Fruit fly (Drosophila melanogaster): Measurements from ENCODE around the gene cyc.

The cyc gene

DNA sequence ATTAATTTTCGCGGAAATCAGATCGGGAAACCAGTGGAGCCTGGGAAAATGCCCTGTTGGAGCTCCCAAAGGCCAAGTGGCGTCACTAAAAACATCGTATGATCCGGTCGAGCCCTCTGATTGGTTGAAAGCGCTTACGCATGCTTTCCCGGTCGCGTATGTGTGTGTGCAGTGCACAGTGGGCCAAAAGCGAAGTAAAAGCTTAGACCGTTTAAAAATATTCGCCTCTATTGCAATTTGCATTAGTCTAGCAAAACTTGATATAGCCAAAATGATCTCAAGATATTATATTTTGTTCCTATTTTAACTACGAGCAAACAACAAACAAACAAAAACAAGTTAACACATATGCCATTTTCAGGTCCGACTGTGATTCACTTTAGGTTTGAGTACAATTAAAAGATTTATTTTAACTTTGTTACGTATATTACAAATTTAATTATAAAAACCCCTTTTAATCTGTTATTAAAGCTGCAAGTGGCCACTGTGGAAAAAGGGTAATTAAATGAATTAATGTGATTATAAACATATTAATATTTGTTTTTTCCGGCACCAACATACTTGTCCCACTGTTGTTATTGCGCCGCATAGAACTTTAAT is 21.4 kb downstream of the cyc start (continued):
- TF ChIP-seq toy (GFP tag; IDR thresholded peaks at IDR 0.05) (0 out of 2 replicates have a peak, but pooled peaks have one; percentile 54), shn (GFP tag; optimal IDR thresholded peaks at IDR 0.05) (peak; percentile 74), CG30020 (tag; optimal IDR thresholded peaks at IDR 0.05) (peak; percentile 41), slbo (GFP tag; IDR thresholded peaks at IDR 0.05) (peak; percentile 82), tin (GFP tag; optimal IDR thresholded peaks at IDR 0.05) (peak; percentile 84), CG7745 (tag; optimal IDR thresholded peaks at IDR 0.05) (no peak), CG43689 (GFP tag; IDR thresholded peaks at IDR 0.05) (no peak), abd-A (tag; optimal IDR thresholded peaks at IDR 0.05) (no peak), psq (GFP tag; optimal IDR thresholded peaks at IDR 0.05) (peak; percentile 13), Hsf (GFP tag; optimal IDR thresholded peaks at IDR 0.05) (peak; percentile 81), CG2129 (GFP tag; IDR thresholded peaks at IDR 0.05; ENCODE audit: partially characterized antibody) (0 out of 2 replicates have a peak, but pooled peaks have one; percentile 13), stwl (tag; optimal IDR thresholded peaks at IDR 0.05) (no peak), B-H1 (GFP tag; IDR thresholded peaks at IDR 0.05) (peak; percentile 57; the same call in 2 of the 3 replicates), Fer3 (tag; optimal IDR thresholded peaks at IDR 0.05) (peak; percentile 77), CG17385 (GFP tag; optimal IDR thresholded peaks at IDR 0.05) (peak; percentile 87), gt (GFP tag; IDR thresholded peaks at IDR 0.05) (no peak), bab2 (GFP tag; optimal IDR thresholded peaks at IDR 0.05) (peak; percentile 70), slou (GFP tag; optimal IDR thresholded peaks at IDR 0.05) (peak; percentile 72), CG42726 (GFP tag; IDR thresholded peaks at IDR 0.05; ENCODE audit: partially characterized antibody) (no peak), wdn (GFP tag; IDR thresholded peaks at IDR 0.05) (no peak), CG8089 (GFP tag; optimal IDR thresholded peaks at IDR 0.05) (peak; percentile 63), pb (GFP tag; optimal IDR thresholded peaks at IDR 0.05) (peak; percentile 88), CG11504 (tag; optimal IDR thresholded peaks at IDR 0.05) (peak; percentile 90), Dip2 (GFP tag; IDR thresholded peaks at IDR 0.05) (no peak), CG5180 (GFP tag; optimal IDR thresholded peaks at IDR 0.05) (peak; percentile 84), CG14965 (GFP tag; optimal IDR thresholded peaks at IDR 0.05; ENCODE audit: borderline replicate concordance) (peak; percentile 57), CG17186 (GFP tag; optimal IDR thresholded peaks at IDR 0.05) (peak; percentile 33), crp (GFP tag; optimal IDR thresholded peaks at IDR 0.05) (no peak), so (GFP tag; IDR thresholded peaks at IDR 0.05) (peak; percentile 67), crol (GFP tag; IDR thresholded peaks at IDR 0.05) (no peak), her (GFP tag; optimal IDR thresholded peaks at IDR 0.05) (peak; percentile 73), CG17612 (GFP tag; IDR thresholded peaks at IDR 0.05) (no peak), h (optimal IDR thresholded peaks at IDR 0.05) (no peak), org-1 (GFP tag; optimal IDR thresholded peaks at IDR 0.05) (peak; percentile 85), Sry-δ (GFP tag; optimal IDR thresholded peaks at IDR 0.05) (peak; percentile 16), Sox100B (GFP tag; optimal IDR thresholded peaks at IDR 0.05) (peak; percentile 94), Dek (tag; optimal IDR thresholded peaks at IDR 0.05) (peak; percentile 77), hkb (optimal IDR thresholded peaks at IDR 0.05) (no peak), hkb (GFP tag; IDR thresholded peaks at IDR 0.05) (peak; percentile 68), Nf-YC (tag; optimal IDR thresholded peaks at IDR 0.05) (peak; percentile 99), Elba2 (GFP tag; optimal IDR thresholded peaks at IDR 0.05) (no peak), CG3065 (GFP tag; optimal IDR thresholded peaks at IDR 0.05) (peak; percentile 51), CG8359 (GFP tag; optimal IDR thresholded peaks at IDR 0.05; ENCODE audit: borderline replicate concordance) (peak; percentile 36), Max (GFP tag; optimal IDR thresholded peaks at IDR 0.05) (peak; percentile 83), Sry-β (GFP tag; optimal IDR thresholded peaks at IDR 0.05) (peak; percentile 30), Ssrp (tag; optimal IDR thresholded peaks at IDR 0.05) (peak; percentile 83), CG15269 (tag; optimal IDR thresholded peaks at IDR 0.05) (peak; percentile 91), CG34224 (GFP tag; IDR thresholded peaks at IDR 0.05; ENCODE audit: partially characterized antibody) (0 out of 3 replicates have a peak, but pooled peaks have one; percentile 12), CG6272 (GFP tag; IDR thresholded peaks at IDR 0.05) (peak; percentile 64; the same call in 1 of the 2 replicates), Eip74EF (GFP tag; optimal IDR thresholded peaks at IDR 0.05) (peak in 1 of 2 experiments; percentile 90)
